Fruit fly (Drosophila melanogaster): ENCODE data around the gene Cftr.
A peak's percentile ranks its signal among the peaks of the same experiment; 100 is the strongest.

Gene Cftr

DNA sequence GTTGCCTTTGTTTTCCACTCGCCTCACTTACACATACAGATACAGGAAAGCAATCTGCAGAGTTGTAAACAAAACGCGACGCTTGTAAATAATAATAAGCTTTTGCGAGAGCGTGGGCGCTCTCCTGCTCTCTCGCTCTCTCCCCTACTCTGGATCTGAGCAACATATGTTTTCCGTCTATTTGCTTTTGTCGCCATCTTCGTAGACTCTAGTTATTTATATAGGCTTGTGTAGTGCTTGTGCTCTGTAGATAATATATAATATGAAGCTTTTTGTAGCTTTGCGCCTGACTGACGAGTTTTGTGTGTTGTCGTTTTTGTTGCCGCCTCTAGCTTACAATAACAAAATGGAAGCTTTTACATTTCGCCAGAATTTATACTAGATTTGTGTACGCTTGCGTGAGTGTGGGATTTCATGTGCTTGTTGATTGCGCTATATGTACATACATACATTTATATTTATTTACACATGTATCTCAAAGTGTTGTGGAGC lies 22.1 kb upstream of the Cftr start (continued):
- no peak for TF ChIP-seq Doc2 (GFP tag; IDR thresholded peaks at IDR 0.05)
- peak; percentile 32 for TF ChIP-seq Jarid2 (GFP tag; optimal IDR thresholded peaks at IDR 0.05)
- TF ChIP-seq cwo (GFP tag; optimal IDR thresholded peaks at IDR 0.05) = peak; percentile 71
- no peak for TF ChIP-seq CG31224 (GFP tag; IDR thresholded peaks at IDR 0.05)
- peak; percentile 63; the same call in 1 of the 2 replicates for TF ChIP-seq ara (GFP tag; IDR thresholded peaks at IDR 0.05)
- peak; percentile 28 for TF ChIP-seq Fer3 (tag; optimal IDR thresholded peaks at IDR 0.05)
- peak; percentile 70; the same call in 2 of the 3 replicates for TF ChIP-seq Dbx (GFP tag; IDR thresholded peaks at IDR 0.05)
- TF ChIP-seq Hand (GFP tag; optimal IDR thresholded peaks at IDR 0.05) = peak; percentile 84
- peak; percentile 53 for TF ChIP-seq CG10209 (GFP tag; optimal IDR thresholded peaks at IDR 0.05)
- no peak for TF ChIP-seq sc (optimal IDR thresholded peaks at IDR 0.05)
- peak; percentile 25 for TF ChIP-seq sc (GFP tag; optimal IDR thresholded peaks at IDR 0.05)
- TF ChIP-seq Atf6 (GFP tag; IDR thresholded peaks at IDR 0.05) = peak; percentile 77
- TF ChIP-seq CG11085 (GFP tag; IDR thresholded peaks at IDR 0.05) = no peak
- 0 out of 3 replicates have a peak, but pooled peaks have one; percentile 42 for TF ChIP-seq otp (GFP tag; IDR thresholded peaks at IDR 0.05)
- TF ChIP-seq Meics (GFP tag; optimal IDR thresholded peaks at IDR 0.05) = peak; percentile 27
- peak; percentile 40 for TF ChIP-seq Mes4 (GFP tag; optimal IDR thresholded peaks at IDR 0.05)
- TF ChIP-seq CG12219 (GFP tag; optimal IDR thresholded peaks at IDR 0.05) = peak; percentile 30
- TF ChIP-seq Mrtf (GFP tag; IDR thresholded peaks at IDR 0.05) = no peak
- TF ChIP-seq fru (optimal IDR thresholded peaks at IDR 0.05) = no peak
- no peak for TF ChIP-seq ap (GFP tag; IDR thresholded peaks at IDR 0.05)
- TF ChIP-seq CG32772 (GFP tag; IDR thresholded peaks at IDR 0.05) = no peak
- TF ChIP-seq CG31365 (tag; optimal IDR thresholded peaks at IDR 0.05) = peak; percentile 58
- peak; percentile 79 for TF ChIP-seq CG17568 (GFP tag; optimal IDR thresholded peaks at IDR 0.05)
- no peak for TF ChIP-seq Bgb (GFP tag; IDR thresholded peaks at IDR 0.05; ENCODE audit: partially characterized antibody)
- TF ChIP-seq luna (GFP tag; optimal IDR thresholded peaks at IDR 0.05) = no peak
- peak; percentile 74 for TF ChIP-seq Side (GFP tag; optimal IDR thresholded peaks at IDR 0.05)
- peak; percentile 2 for TF ChIP-seq tio (GFP tag; optimal IDR thresholded peaks at IDR 0.05)
- no peak for TF ChIP-seq ham (GFP tag; IDR thresholded peaks at IDR 0.05)
- TF ChIP-seq sisA (GFP tag; IDR thresholded peaks at IDR 0.05) = no peak
- no peak for TF ChIP-seq CG4404 (GFP tag; IDR thresholded peaks at IDR 0.05)
- TF ChIP-seq en (GFP tag; optimal IDR thresholded peaks at IDR 0.05) = no peak
- TF ChIP-seq Sry-β (GFP tag; optimal IDR thresholded peaks at IDR 0.05) = no peak
- no peak for TF ChIP-seq CG9437 (GFP tag; optimal IDR thresholded peaks at IDR 0.05)
- TF ChIP-seq CG13296 (GFP tag; optimal IDR thresholded peaks at IDR 0.05) = peak; percentile 86
- TF ChIP-seq inv (GFP tag; IDR thresholded peaks at IDR 0.05; ENCODE audit: partially characterized antibody) = no peak
- peak; percentile 4 for TF ChIP-seq CG14710 (tag; optimal IDR thresholded peaks at IDR 0.05)
- no peak for TF ChIP-seq tna (GFP tag; IDR thresholded peaks at IDR 0.05; ENCODE audit: partially characterized antibody)
- no peak for TF ChIP-seq CG16813 (GFP tag; IDR thresholded peaks at IDR 0.05; ENCODE audit: partially characterized antibody)
- no peak for TF ChIP-seq usp (GFP tag; optimal IDR thresholded peaks at IDR 0.05)
- peak; percentile 19 for TF ChIP-seq CG12744 (GFP tag; optimal IDR thresholded peaks at IDR 0.05)
- TF ChIP-seq Sin3A (optimal IDR thresholded peaks at IDR 0.05) = no peak
- TF ChIP-seq CG4282 (GFP tag; optimal IDR thresholded peaks at IDR 0.05) = no peak
- no peak for TF ChIP-seq pnt (GFP tag; optimal IDR thresholded peaks at IDR 0.05)
- peak in 1 of 3 experiments; percentile 7 for TF ChIP-seq lola (GFP tag; optimal IDR thresholded peaks at IDR 0.05)
- TF ChIP-seq zen (tag; optimal IDR thresholded peaks at IDR 0.05) = no peak
- TF ChIP-seq CG4820 (GFP tag; optimal IDR thresholded peaks at IDR 0.05) = no peak
- TF ChIP-seq CG15696 (tag; optimal IDR thresholded peaks at IDR 0.05) = no peak
- TF ChIP-seq CG2712 (tag; optimal IDR thresholded peaks at IDR 0.05) = peak; percentile 47
- TF ChIP-seq CG14667 (GFP tag; IDR thresholded peaks at IDR 0.05) = no peak
- no peak for TF ChIP-seq CG8944 (GFP tag; optimal IDR thresholded peaks at IDR 0.05)
- no peak for TF ChIP-seq slbo (GFP tag; IDR thresholded peaks at IDR 0.05)
